Fruit fly (Drosophila melanogaster) whole organism, embryonic: Measurements from ENCODE around the gene KdelR.

Experiments used
- Asciz ChIP-seq: fragments of 200-800 bp; sonication (Bioruptor generic); optimal IDR thresholded peaks from 2 replicates; lab custom pipeline; 2017; ENCODE audit warnings: missing biosample characterization, mild to moderate bottlenecking, missing genetic modification characterization, missing genetic modification reagents
- B-H1 ChIP-seq: fragments of 200-800 bp; sonication (Bioruptor generic); IDR thresholded peaks from 3 replicates; pipeline ENCODE4 v1.3.6; 2022; ENCODE audit warnings: missing biosample characterization, missing genetic modification characterization
- CG10366 ChIP-seq: fragments of 200-800 bp; sonication (Bioruptor generic); IDR thresholded peaks from 2 replicates; pipeline ENCODE4 v1.3.6; 2022; ENCODE audit warnings: missing biosample characterization, missing genetic modification characterization
- CG10654 ChIP-seq: fragments of 200-800 bp; sonication (Bioruptor generic); optimal IDR thresholded peaks from 2 replicates; lab custom pipeline; 2016; ENCODE audit warnings: missing biosample characterization, missing genetic modification characterization
- CG11456 ChIP-seq: fragments of 200-800 bp; sonication (Bioruptor generic); IDR thresholded peaks from 3 replicates; pipeline ENCODE4 v1.3.6; 2022; ENCODE audit warnings: missing biosample characterization, missing genetic modification characterization
- CG13296 ChIP-seq: fragments of 200-800 bp; sonication (Bioruptor generic); optimal IDR thresholded peaks from 3 replicates; lab custom pipeline; 2018; ENCODE audit warnings: missing biosample characterization, mild to moderate bottlenecking, missing genetic modification characterization
- CG13424 ChIP-seq: fragments of 200-800 bp; sonication (Bioruptor generic); optimal IDR thresholded peaks from 2 replicates; lab custom pipeline; 2019; ENCODE audit warnings: missing biosample characterization, mild to moderate bottlenecking, missing genetic modification characterization, moderate library complexity
- CG14014 ChIP-seq: fragments of 200-800 bp; sonication (Bioruptor generic); IDR thresholded peaks from 2 replicates; pipeline ENCODE4 v1.3.6; 2022; ENCODE audit warnings: missing biosample characterization, missing genetic modification characterization
- CG15269 ChIP-seq: fragments of 200-800 bp; sonication (Bioruptor generic); optimal IDR thresholded peaks from 2 replicates; lab custom pipeline; 2018; ENCODE audit warnings: missing biosample characterization, mild to moderate bottlenecking, missing genetic modification characterization, moderate library complexity
- CG1602 ChIP-seq: fragments of 200-800 bp; sonication (Bioruptor generic); optimal IDR thresholded peaks from 3 replicates; lab custom pipeline; 2016; ENCODE audit warnings: missing biosample characterization, missing genetic modification characterization
- CG17568 ChIP-seq: fragments of 200-800 bp; sonication (Bioruptor generic); optimal IDR thresholded peaks from 2 replicates; lab custom pipeline; 2018; ENCODE audit warnings: missing biosample characterization, mild to moderate bottlenecking, missing genetic modification characterization, moderate library complexity
- CG2199 ChIP-seq: fragments of 200-800 bp; sonication (Bioruptor generic); IDR thresholded peaks from 3 replicates; pipeline ENCODE4 v1.3.6; 2022; ENCODE audit warnings: missing biosample characterization, missing genetic modification characterization
- CG31224 ChIP-seq: fragments of 200-800 bp; sonication (Bioruptor generic); IDR thresholded peaks from 2 replicates; pipeline ENCODE4 v1.3.6; 2022; ENCODE audit warnings: missing biosample characterization, missing genetic modification characterization
- CG3407 ChIP-seq: fragments of 200-800 bp; sonication (Bioruptor generic); optimal IDR thresholded peaks from 2 replicates; lab custom pipeline; 2018; ENCODE audit warnings: missing biosample characterization, mild to moderate bottlenecking, missing genetic modification characterization
- CG4820 ChIP-seq: fragments of 200-800 bp; sonication (Bioruptor generic); optimal IDR thresholded peaks from 3 replicates; lab custom pipeline; 2016; ENCODE audit warnings: missing biosample characterization, missing genetic modification characterization
- CG4854 ChIP-seq: fragments of 200-800 bp; sonication (Bioruptor generic); optimal IDR thresholded peaks from 2 replicates; lab custom pipeline; 2016; ENCODE audit warnings: missing biosample characterization, missing genetic modification characterization, inconsistent platforms
- CG5180 ChIP-seq: fragments of 200-800 bp; sonication (Bioruptor generic); optimal IDR thresholded peaks from 3 replicates; lab custom pipeline; 2017; ENCODE audit warnings: missing biosample characterization, missing genetic modification characterization, mild to moderate bottlenecking, moderate library complexity, missing genetic modification reagents
- CG7987 ChIP-seq: fragments of 200-800 bp; sonication (Bioruptor generic); optimal IDR thresholded peaks from 2 replicates; lab custom pipeline; 2018; ENCODE audit warnings: missing biosample characterization, mild to moderate bottlenecking, missing genetic modification characterization, moderate library complexity
- CG8290 ChIP-seq, 3 experiments: fragments of 200-800 bp; sonication (Bioruptor generic); optimal IDR thresholded peaks; 2 replicates each; lab custom pipeline; 2016 to 2019; ENCODE audit warnings: missing biosample characterization in 3 of 3, missing genetic modification characterization in 3 of 3, mild to moderate bottlenecking in 2 of 3, moderate library complexity in 1 of 3
- Chrac-16 ChIP-seq: fragments of 200-800 bp; sonication (Bioruptor generic); optimal IDR thresholded peaks from 3 replicates; lab custom pipeline; 2016; ENCODE audit warnings: missing biosample characterization, missing genetic modification characterization
- Dbx ChIP-seq: fragments of 200-800 bp; sonication (Bioruptor generic); IDR thresholded peaks from 3 replicates; pipeline ENCODE4 v1.3.6; 2022; ENCODE audit warnings: missing biosample characterization, missing genetic modification characterization
- Hmr ChIP-seq: fragments of 200-800 bp; sonication (Bioruptor generic); optimal IDR thresholded peaks from 3 replicates; lab custom pipeline; 2017; ENCODE audit warnings: mild to moderate bottlenecking, missing biosample characterization, missing genetic modification reagents, missing genetic modification characterization
- Lim3 ChIP-seq: fragments of 200-800 bp; sonication (Bioruptor generic); IDR thresholded peaks from 2 replicates; pipeline ENCODE4 v1.3.6; 2022; ENCODE audit warnings: missing biosample characterization, missing genetic modification characterization
- MTF-1 ChIP-seq: fragments of 200-800 bp; sonication (Bioruptor generic); optimal IDR thresholded peaks from 2 replicates; lab custom pipeline; 2018; ENCODE audit warnings: missing biosample characterization, mild to moderate bottlenecking, missing genetic modification characterization, borderline replicate concordance
- Med ChIP-seq: fragments of 200-800 bp; sonication (Bioruptor generic); peaks from one replicate; lab custom pipeline; 2016; ENCODE audit warnings: missing biosample characterization, missing genetic modification characterization, mild to moderate bottlenecking, inconsistent platforms, moderate library complexity
- Pdp1 ChIP-seq, 2 experiments: fragments of 200-800 bp; sonication (Bioruptor generic); optimal IDR thresholded peaks; 3 replicates each; lab custom pipeline; 2016; ENCODE audit warnings: missing biosample characterization in 2 of 2, missing genetic modification characterization in 2 of 2, mild to moderate bottlenecking in 1 of 2, moderate library complexity in 1 of 2
- Rfx ChIP-seq: fragments of 200-800 bp; sonication (Bioruptor generic); IDR thresholded peaks from 2 replicates; pipeline ENCODE4 v1.3.6; 2022; ENCODE audit warnings: missing biosample characterization, missing genetic modification characterization
- ab ChIP-seq: fragments of 200-800 bp; sonication (Bioruptor generic); optimal IDR thresholded peaks from 2 replicates; lab custom pipeline; 2016; ENCODE audit warnings: missing biosample characterization, missing genetic modification characterization
- amos ChIP-seq: fragments of 200-800 bp; sonication (Bioruptor generic); IDR thresholded peaks from 2 replicates; pipeline ENCODE4 v1.3.6; 2022; ENCODE audit warnings: missing biosample characterization, missing genetic modification characterization; ENCODE audit not compliant: partially characterized antibody
- bowl ChIP-seq: fragments of 200-800 bp; sonication (Bioruptor generic); IDR thresholded peaks from 2 replicates; pipeline ENCODE4 v1.3.6; 2022; ENCODE audit warnings: missing biosample characterization, missing genetic modification characterization
- chinmo ChIP-seq: fragments of 200-800 bp; sonication (Bioruptor generic); IDR thresholded peaks from 4 replicates; pipeline ENCODE4 v1.3.6; 2022; ENCODE audit warnings: missing biosample characterization, missing genetic modification characterization; ENCODE audit not compliant: partially characterized antibody
- disco-r ChIP-seq: fragments of 200-800 bp; sonication (Bioruptor generic); optimal IDR thresholded peaks from 2 replicates; lab custom pipeline; 2016; ENCODE audit warnings: missing biosample characterization, missing genetic modification characterization
- dmrt99B ChIP-seq: fragments of 200-800 bp; sonication (Bioruptor generic); optimal IDR thresholded peaks from 2 replicates; lab custom pipeline; 2018; ENCODE audit warnings: missing biosample characterization, mild to moderate bottlenecking, missing genetic modification characterization, moderate library complexity
- fd3F ChIP-seq: fragments of 200-800 bp; sonication (Bioruptor generic); optimal IDR thresholded peaks from 2 replicates; lab custom pipeline; 2018; ENCODE audit warnings: missing biosample characterization, mild to moderate bottlenecking, missing genetic modification characterization, moderate library complexity
- gem ChIP-seq: fragments of 200-800 bp; sonication (Bioruptor generic); optimal IDR thresholded peaks from 2 replicates; lab custom pipeline; 2019; ENCODE audit warnings: missing biosample characterization, mild to moderate bottlenecking, missing genetic modification characterization, moderate library complexity
- gro ChIP-seq: fragments of 200-800 bp; sonication (Bioruptor generic); optimal IDR thresholded peaks from 2 replicates; lab custom pipeline; 2016; ENCODE audit warnings: missing biosample characterization, missing genetic modification characterization
- hth ChIP-seq: fragments of >200 bp; optimal IDR thresholded peaks from 2 replicates; lab custom pipeline; 2017; ENCODE audit warnings: inconsistent platforms
- lmd ChIP-seq: fragments of 200-800 bp; sonication (Bioruptor generic); IDR thresholded peaks from 2 replicates; pipeline ENCODE4 v1.3.6; 2022; ENCODE audit warnings: missing biosample characterization, missing genetic modification characterization
- salm ChIP-seq: fragments of 200-800 bp; sonication (Bioruptor generic); optimal IDR thresholded peaks from 2 replicates; lab custom pipeline; 2018; ENCODE audit warnings: missing biosample characterization, mild to moderate bottlenecking, missing genetic modification characterization
- so ChIP-seq: fragments of 200-800 bp; sonication (Bioruptor generic); IDR thresholded peaks from 3 replicates; pipeline ENCODE4 v1.3.6; 2022; ENCODE audit warnings: missing biosample characterization, missing genetic modification characterization
- sob ChIP-seq: fragments of 200-800 bp; sonication (Bioruptor generic); IDR thresholded peaks from 2 replicates; pipeline ENCODE4 v1.3.6; 2022; ENCODE audit warnings: missing biosample characterization, missing genetic modification characterization
- sr ChIP-seq: fragments of 200-800 bp; sonication (Bioruptor generic); IDR thresholded peaks from 3 replicates; pipeline ENCODE4 v1.3.6; 2022; ENCODE audit warnings: missing biosample characterization, missing genetic modification characterization
- stwl ChIP-seq: fragments of 200-800 bp; sonication (Bioruptor generic); optimal IDR thresholded peaks from 3 replicates; lab custom pipeline; 2018; ENCODE audit warnings: missing biosample characterization, mild to moderate bottlenecking, missing genetic modification characterization, moderate library complexity
- tll ChIP-seq, 2 experiments: fragments of 200-800 bp in 1 of 2; fragments of >200 bp in 1 of 2; sonication (Bioruptor generic) in 1 of 2; optimal IDR thresholded peaks; 2 replicates each; lab custom pipeline; 2017 to 2019; ENCODE audit warnings: missing biosample characterization in 2 of 2, missing genetic modification characterization in 2 of 2, mild to moderate bottlenecking in 1 of 2, moderate library complexity in 1 of 2
- unpg ChIP-seq: fragments of 200-800 bp; sonication (Bioruptor generic); optimal IDR thresholded peaks from 3 replicates; lab custom pipeline; 2018; ENCODE audit warnings: missing biosample characterization, mild to moderate bottlenecking, missing genetic modification characterization, moderate library complexity
- wek ChIP-seq: fragments of 200-800 bp; sonication (Bioruptor generic); optimal IDR thresholded peaks from 3 replicates; lab custom pipeline; 2018; ENCODE audit warnings: missing biosample characterization, mild to moderate bottlenecking, missing genetic modification characterization, moderate library complexity

The KdelR gene

DNA sequence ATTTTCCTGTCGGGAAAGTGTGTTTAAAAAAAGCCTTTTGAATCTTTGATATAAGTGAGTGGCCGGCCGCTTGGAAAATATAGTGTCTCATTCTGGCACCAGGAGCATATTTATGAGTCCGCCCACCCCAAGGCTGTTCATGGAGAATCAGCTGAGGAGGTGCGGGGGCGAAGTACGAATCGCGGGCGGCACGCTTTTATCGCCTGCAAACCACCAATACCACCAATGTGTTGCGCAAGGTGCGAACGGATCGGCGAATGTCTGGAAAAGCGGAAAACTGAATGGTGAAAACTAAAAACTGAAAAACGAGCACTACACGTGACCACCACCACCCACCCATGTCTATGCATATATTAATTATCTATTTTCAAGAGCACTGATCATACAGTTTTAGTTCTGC, 42.3 kb downstream of the KdelR start (continued):
- TF ChIP-seq CG1602 (GFP tag; lab: Kevin White, UChicago): no peak

- TF ChIP-seq CG8290 (GFP tag; optimal IDR thresholded peaks at IDR 0.05; lab: Kevin White, UChicago) (no peak), CG8290 (tag; optimal IDR thresholded peaks at IDR 0.05; lab: Kevin White, UChicago) (peak in 1 of 2 experiments; percentile 3), Lim3 (GFP tag; lab: Robert Waterston, UW) (no peak), CG1602 (GFP tag; lab: Kevin White, UChicago) (no peak), disco-r (GFP tag; lab: Kevin White, UChicago) (no peak), CG4854 (GFP tag; lab: Kevin White, UChicago) (no peak), amos (no peak), Med (peak; percentile 2), sob (GFP tag; lab: Robert Waterston, UW) (no peak), CG31224 (GFP tag; lab: Robert Waterston, UW) (no peak), CG7987 (GFP tag; lab: Kevin White, UChicago) (no peak), CG4820 (GFP tag; lab: Kevin White, UChicago) (no peak), CG10654 (GFP tag; lab: Kevin White, UChicago) (no peak), MTF-1 (GFP tag; lab: Kevin White, UChicago) (no peak), CG14014 (GFP tag; lab: Robert Waterston, UW) (peak; percentile 13; the same call in 1 of the 2 replicates), so (GFP tag; lab: Robert Waterston, UW) (0 out of 3 replicates have a peak, but pooled peaks have one; percentile 36), hth (no peak), Chrac-16 (no peak), sr (GFP tag; lab: Robert Waterston, UW) (0 out of 3 replicates have a peak, but pooled peaks have one; percentile 37), chinmo (GFP tag; lab: Robert Waterston, UW) (0 out of 4 replicates have a peak, but pooled peaks have one; percentile 30), B-H1 (GFP tag; lab: Robert Waterston, UW) (no peak), CG2199 (GFP tag; lab: Robert Waterston, UW) (peak; percentile 98), stwl (no peak), CG10366 (GFP tag; lab: Robert Waterston, UW) (no peak), CG11456 (GFP tag; lab: Robert Waterston, UW) (no peak)
Measured at dm6 chr2L:10470211-10470610, 43.5 kb downstream of the KdelR start.

DNA sequence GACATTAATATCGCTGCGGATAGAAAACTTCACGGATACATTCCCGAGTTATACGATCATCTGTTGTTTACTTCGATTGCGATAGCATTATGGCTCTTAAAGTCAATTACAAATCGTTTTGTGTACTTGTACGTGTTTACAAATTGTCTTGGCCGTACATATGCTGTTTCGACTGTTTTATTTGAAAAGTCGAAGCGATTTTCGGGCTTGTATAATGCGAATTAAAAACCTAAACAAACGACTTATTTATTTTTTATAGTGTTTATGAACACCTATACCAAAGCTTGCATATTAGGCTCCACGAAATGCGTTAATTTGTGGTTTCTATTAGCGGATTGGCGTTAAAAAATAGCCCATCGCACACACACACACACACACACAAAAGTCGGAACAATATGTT, 45.6 kb downstream of the KdelR start:
- TF ChIP-seq Dbx (no peak), CG15269 (tag; lab: Kevin White, UChicago) (peak; percentile 11), CG17568 (GFP tag; lab: Kevin White, UChicago) (peak; percentile 5), CG5180 (GFP tag; lab: Kevin White, UChicago) (peak; percentile 22), CG10654 (GFP tag; lab: Kevin White, UChicago) (no peak), wek (peak; percentile 36), Asciz (GFP tag; lab: Kevin White, UChicago) (peak; percentile 4), Pdp1 (GFP tag; optimal IDR thresholded peaks at IDR 0.05; lab: Kevin White, UChicago) (peak in 1 of 2 experiments; percentile 14), ab (no peak), CG8290 (GFP tag; optimal IDR thresholded peaks at IDR 0.05; lab: Kevin White, UChicago) (no peak), CG8290 (tag; optimal IDR thresholded peaks at IDR 0.05; lab: Kevin White, UChicago) (peak in 1 of 2 experiments; percentile 3), fd3F (peak; percentile 13), salm (no peak), dmrt99B (tag; lab: Kevin White, UChicago) (peak; percentile 18), bowl (GFP tag; lab: Robert Waterston, UW) (no peak), CG13296 (peak; percentile 41), gem (tag; lab: Kevin White, UChicago) (peak; percentile 8), unpg (GFP tag; lab: Kevin White, UChicago) (peak; percentile 23), Hmr (GFP tag; lab: Kevin White, UChicago) (peak; percentile 26), lmd (GFP tag; lab: Robert Waterston, UW) (no peak), CG3407 (GFP tag; lab: Kevin White, UChicago) (no peak), Rfx (GFP tag; lab: Robert Waterston, UW) (peak; percentile 19; the same call in 1 of the 2 replicates), gro (GFP tag; lab: Kevin White, UChicago) (no peak), CG13424 (tag; lab: Kevin White, UChicago) (peak; percentile 10), CG14014 (GFP tag; lab: Robert Waterston, UW) (peak; percentile 11; the same call in 1 of the 2 replicates), tll (GFP tag; optimal IDR thresholded peaks at IDR 0.05; lab: Kevin White, UChicago) (no peak)
